Fruit fly (Drosophila melanogaster): ENCODE measurements around the gene ttk.

DNA sequence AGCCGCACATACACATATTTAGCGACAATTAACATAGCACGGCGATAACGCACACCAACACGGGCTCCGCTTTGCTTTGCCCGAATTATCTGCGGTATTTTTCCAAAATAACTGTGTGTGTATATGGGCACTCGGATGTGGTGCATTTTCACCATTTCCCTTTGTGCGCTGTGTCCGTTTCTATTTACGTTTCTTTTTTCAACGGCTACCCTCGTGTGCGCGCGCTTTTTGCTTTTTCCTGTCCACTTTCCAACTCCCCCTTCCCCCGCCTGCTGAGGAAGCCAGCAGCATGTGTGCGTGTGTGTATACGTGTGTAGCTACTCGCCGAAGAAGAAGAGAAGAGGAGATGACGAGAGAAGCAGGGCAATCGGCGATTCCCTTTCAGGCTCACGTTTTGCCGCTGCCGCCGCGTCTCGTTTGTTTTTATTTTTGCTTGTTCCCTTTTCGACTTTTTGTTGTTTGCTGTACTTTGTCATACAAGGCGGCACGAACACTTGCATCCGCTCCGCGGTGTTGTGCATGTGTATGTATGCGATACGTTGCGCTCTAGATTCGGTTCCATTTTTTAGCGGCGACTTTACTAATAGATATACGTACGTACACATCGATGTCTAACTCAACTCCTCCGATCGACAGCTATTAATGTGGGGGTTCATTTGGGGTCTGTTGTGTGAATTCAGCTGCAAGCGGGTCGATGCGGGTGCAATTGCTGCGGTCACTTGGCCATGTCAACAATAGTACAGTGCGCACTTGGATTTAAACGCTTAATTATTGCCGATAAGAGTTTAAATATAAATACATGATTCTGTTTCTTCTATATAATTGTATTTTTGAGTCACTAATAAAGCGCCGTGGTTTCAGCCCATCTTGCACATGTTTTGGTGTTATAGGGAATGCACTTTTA, 34.7 kb downstream of the ttk start:
- TF ChIP-seq CG34406 (GFP tag; optimal IDR thresholded peaks at IDR 0.05) (no peak), dac (GFP tag; optimal IDR thresholded peaks at IDR 0.05) (no peak), CG3919 (GFP tag; optimal IDR thresholded peaks at IDR 0.05) (peak; percentile 33), fd59A (GFP tag; optimal IDR thresholded peaks at IDR 0.05) (no peak), CG6792 (GFP tag; optimal IDR thresholded peaks at IDR 0.05) (peak; percentile 1), achi (GFP tag; optimal IDR thresholded peaks at IDR 0.05) (peak; percentile 2)

All from whole organism, prepupa.